Worm (Caenorhabditis elegans) whole organism, L1 larva: Measurements from ENCODE around the gene zmp-2.

Source experiments
- F16B12.6 ChIP-seq: fragments of 150-350 bp; optimal IDR thresholded peaks from 2 replicates; lab custom pipeline; 2014; ENCODE audit warnings: missing biosample characterization, missing genetic modification characterization
- alr-1 ChIP-seq: fragments of 200-800 bp; sonication (Bioruptor generic); optimal IDR thresholded peaks from 2 replicates; lab custom pipeline; 2018; ENCODE audit warnings: borderline replicate concordance, mild to moderate bottlenecking, missing genetic modification characterization, missing compliant biosample characterization
- ama-1 ChIP-seq: fragments of 150-350 bp; optimal IDR thresholded peaks from 2 replicates; lab custom pipeline; 2014
- blmp-1 ChIP-seq: fragments of 150-350 bp; optimal IDR thresholded peaks from 2 replicates; lab custom pipeline; 2014; ENCODE audit warnings: missing biosample characterization, missing genetic modification characterization
- ceh-8 ChIP-seq: fragments of 200-800 bp; sonication (Bioruptor generic); optimal IDR thresholded peaks from 2 replicates; lab custom pipeline; 2018; ENCODE audit warnings: mild to moderate bottlenecking, missing genetic modification characterization, moderate library complexity, missing compliant biosample characterization
- ceh-82 ChIP-seq, 3 experiments: fragments of 150-350 bp in 1 of 3; sonication (generic microtip) in 2 of 3; optimal IDR thresholded peaks; 2 replicates each; lab custom pipeline; 2014 to 2017; ENCODE audit warnings: missing biosample characterization in 3 of 3, missing genetic modification characterization in 3 of 3
- ces-1 ChIP-seq: fragments of 150-350 bp; optimal IDR thresholded peaks from 2 replicates; lab custom pipeline; 2014; ENCODE audit warnings: missing biosample characterization, missing genetic modification reagents, missing genetic modification characterization
- dpl-1 ChIP-seq, 3 experiments: fragments of 150-350 bp in 2 of 3; sonication (generic microtip) in 1 of 3; optimal IDR thresholded peaks; 2 replicates each; lab custom pipeline; 2014 to 2017; ENCODE audit warnings: missing biosample characterization in 3 of 3, missing genetic modification characterization in 3 of 3, missing genetic modification reagents in 3 of 3
- fkh-8 ChIP-seq: sonication (generic microtip); optimal IDR thresholded peaks from 2 replicates; lab custom pipeline; 2016; ENCODE audit warnings: mild to moderate bottlenecking, missing genetic modification characterization, missing compliant biosample characterization
- fos-1 ChIP-seq: fragments of 150-350 bp; optimal IDR thresholded peaks from 2 replicates; lab custom pipeline; 2014; ENCODE audit warnings: missing biosample characterization, missing genetic modification characterization
- grh-1 ChIP-seq: fragments of 200-800 bp; sonication (Bioruptor generic); IDR thresholded peaks from 2 replicates; pipeline ENCODE4 v1.3.6; 2022; ENCODE audit warnings: missing genetic modification reagents, missing genetic modification characterization, missing compliant biosample characterization
- hlh-4 ChIP-seq: sonication (generic microtip); optimal IDR thresholded peaks from 2 replicates; lab custom pipeline; 2016; ENCODE audit warnings: mild to moderate bottlenecking, missing genetic modification characterization, missing compliant biosample characterization
- isw-1 ChIP-seq: fragments of 200-800 bp; sonication (Bioruptor generic); IDR thresholded peaks from 2 replicates; pipeline ENCODE4 v1.3.6; 2022; ENCODE audit warnings: missing genetic modification characterization, missing compliant biosample characterization
- lin-14 ChIP-seq: fragments of 200-800 bp; sonication (Bioruptor generic); optimal IDR thresholded peaks from 2 replicates; lab custom pipeline; 2018; ENCODE audit warnings: mild to moderate bottlenecking, missing genetic modification characterization, moderate library complexity, missing compliant biosample characterization
- lsy-2 ChIP-seq, 2 experiments: fragments of 150-350 bp; optimal IDR thresholded peaks; 2 replicates each; lab custom pipeline; 2014; ENCODE audit warnings: missing biosample characterization in 2 of 2, missing genetic modification characterization in 2 of 2
- mep-1 ChIP-seq: fragments of 150-350 bp; optimal IDR thresholded peaks from 2 replicates; lab custom pipeline; 2014; ENCODE audit warnings: missing biosample characterization, missing genetic modification characterization
- nhr-19 ChIP-seq: fragments of 200-800 bp; sonication (Bioruptor generic); conservative IDR thresholded peaks from 2 replicates; pipeline ENCODE4 v1.3.6; 2022; ENCODE audit warnings: missing genetic modification characterization, missing compliant biosample characterization
- nhr-20 ChIP-seq: sonication (generic microtip); optimal IDR thresholded peaks from 2 replicates; lab custom pipeline; 2016; ENCODE audit warnings: mild to moderate bottlenecking, missing genetic modification characterization, missing compliant biosample characterization
- nhr-47 ChIP-seq: sonication (generic microtip); optimal IDR thresholded peaks from 2 replicates; lab custom pipeline; 2016; ENCODE audit warnings: mild to moderate bottlenecking, missing genetic modification characterization, moderate library complexity, missing compliant biosample characterization
- nhr-85 ChIP-seq: sonication (generic microtip); peaks from one replicate; lab custom pipeline; 2016; ENCODE audit warnings: missing genetic modification characterization, inconsistent platforms, missing compliant biosample characterization
- nhr-90 ChIP-seq: sonication (generic microtip); optimal IDR thresholded peaks from 2 replicates; lab custom pipeline; 2016; ENCODE audit warnings: mild to moderate bottlenecking, missing genetic modification characterization, missing compliant biosample characterization; ENCODE audit not compliant: poor library complexity
- pag-3 ChIP-seq: sonication (generic microtip); optimal IDR thresholded peaks from 2 replicates; lab custom pipeline; 2017; ENCODE audit warnings: missing genetic modification characterization, mild to moderate bottlenecking, missing compliant biosample characterization, antibody characterized with exemption, borderline replicate concordance; ENCODE audit not compliant: insufficient read depth
- pax-3 ChIP-seq: fragments of 200-800 bp; sonication (Bioruptor generic); optimal IDR thresholded peaks from 2 replicates; lab custom pipeline; 2018; ENCODE audit warnings: mild to moderate bottlenecking, missing genetic modification characterization, moderate library complexity, missing compliant biosample characterization
- pqm-1 ChIP-seq: sonication (generic microtip); optimal IDR thresholded peaks from 3 replicates; lab custom pipeline; 2017; ENCODE audit warnings: missing biosample characterization, missing genetic modification characterization
- rnt-1 ChIP-seq: sonication (generic microtip); optimal IDR thresholded peaks from 2 replicates; lab custom pipeline; 2016; ENCODE audit warnings: mild to moderate bottlenecking, missing genetic modification characterization, moderate library complexity, missing compliant biosample characterization
- snu-23 ChIP-seq: sonication (generic microtip); optimal IDR thresholded peaks from 2 replicates; lab custom pipeline; 2016; ENCODE audit warnings: missing genetic modification characterization, missing compliant biosample characterization
- sox-4 ChIP-seq: sonication (generic microtip); optimal IDR thresholded peaks from 2 replicates; lab custom pipeline; 2016; ENCODE audit warnings: missing genetic modification characterization, missing compliant biosample characterization
- tlp-1 ChIP-seq: fragments of 150-350 bp; optimal IDR thresholded peaks from 2 replicates; lab custom pipeline; 2014; ENCODE audit warnings: missing biosample characterization, missing genetic modification characterization
- unc-30 ChIP-seq: sonication (generic microtip); optimal IDR thresholded peaks from 2 replicates; lab custom pipeline; 2017; ENCODE audit warnings: missing biosample characterization, missing genetic modification characterization
- unc-86 ChIP-seq: sonication (generic microtip); optimal IDR thresholded peaks from 2 replicates; lab custom pipeline; 2016; ENCODE audit warnings: missing genetic modification characterization, missing compliant biosample characterization
- unc-98 ChIP-seq: fragments of 200-800 bp; sonication (Bioruptor generic); IDR thresholded peaks from 2 replicates; pipeline ENCODE4 v1.3.6; 2022; ENCODE audit warnings: missing genetic modification characterization, missing compliant biosample characterization
- xbp-1 ChIP-seq: sonication (generic microtip); optimal IDR thresholded peaks from 2 replicates; lab custom pipeline; 2016; ENCODE audit warnings: missing genetic modification characterization, missing compliant biosample characterization

zmp-2 gene

DNA sequence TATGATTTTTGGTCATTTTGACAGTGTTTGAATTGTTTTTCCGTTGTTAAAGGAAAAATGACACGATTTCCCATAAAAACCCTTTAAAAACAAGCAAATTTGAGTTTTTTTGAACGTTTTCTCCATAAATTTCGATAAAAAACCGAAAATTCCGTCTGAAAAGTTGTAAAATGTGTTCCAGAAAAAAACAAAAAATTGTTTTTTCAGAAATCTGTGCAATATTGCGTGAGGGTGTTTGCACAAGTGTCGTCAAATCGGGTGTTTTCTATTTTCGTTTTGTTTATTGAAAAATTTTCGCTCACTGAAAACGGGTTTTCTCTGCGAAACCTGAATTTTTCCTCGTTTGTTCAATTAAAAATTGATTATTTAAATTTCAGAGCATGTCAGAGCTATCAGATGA is 16.6 kb upstream of the zmp-2 start, which contains the start of gene ppfr-4 (continued):
- TF ChIP-seq unc-98 = no peak
- TF ChIP-seq pax-3 (tag; lab: Kevin White, UChicago) = no peak
- no peak for TF ChIP-seq lin-14 (GFP tag; lab: Kevin White, UChicago)
- no peak for TF ChIP-seq tlp-1 (tag; lab: Kevin White, UChicago)
- no peak for TF ChIP-seq pqm-1

DNA sequence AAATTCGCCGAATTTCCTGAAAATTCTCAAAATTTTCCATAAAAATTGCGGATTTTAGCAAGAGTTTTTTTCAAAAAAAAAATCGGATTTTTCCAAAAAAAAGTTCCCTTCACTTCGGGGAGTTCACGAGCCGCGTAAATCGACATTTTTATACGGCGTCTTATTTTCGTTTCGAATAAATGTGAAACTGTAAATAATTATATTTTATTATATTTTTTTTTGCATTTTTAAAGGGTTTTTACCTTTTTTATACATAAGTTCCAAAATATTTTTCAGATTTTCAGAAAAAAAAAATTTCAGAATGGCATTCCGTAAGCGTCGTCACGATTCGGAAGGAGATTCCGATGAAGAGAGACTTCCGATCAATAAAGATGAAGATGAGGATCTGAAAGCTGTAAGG is 13.3 kb upstream of the zmp-2 start, which contains the start of gene Y71H2B.2:
Gene Y71H2B.2, plus strand, starts transcription at position 301 of the 400 bp plus-strand sequence.
- no peak for TF ChIP-seq nhr-90
- TF ChIP-seq pag-3 (tag; lab: Kevin White, UChicago) = no peak
- TF ChIP-seq alr-1 (tag; lab: Kevin White, UChicago) = no peak
- TF ChIP-seq ama-1 = no peak
- TF ChIP-seq unc-86 (tag; lab: Kevin White, UChicago) = no peak
- TF ChIP-seq sox-4 = no peak
- TF ChIP-seq nhr-19 (GFP tag; lab: Robert Waterston, UW) = no peak
- TF ChIP-seq ceh-82 (tag; optimal IDR thresholded peaks at IDR 0.05; lab: Kevin White, UChicago) = no peak
- no peak for TF ChIP-seq blmp-1 (tag; lab: Kevin White, UChicago)
- TF ChIP-seq rnt-1 (tag; lab: Kevin White, UChicago) = no peak
- TF ChIP-seq dpl-1 (GFP tag; optimal IDR thresholded peaks at IDR 0.05; lab: Kevin White, UChicago) = no peak
- no peak for TF ChIP-seq mep-1 (tag; lab: Kevin White, UChicago)
- TF ChIP-seq fos-1 = no peak
- TF ChIP-seq nhr-47 (tag; lab: Kevin White, UChicago) = no peak
- TF ChIP-seq ces-1 (GFP tag; lab: Kevin White, UChicago) = no peak

DNA sequence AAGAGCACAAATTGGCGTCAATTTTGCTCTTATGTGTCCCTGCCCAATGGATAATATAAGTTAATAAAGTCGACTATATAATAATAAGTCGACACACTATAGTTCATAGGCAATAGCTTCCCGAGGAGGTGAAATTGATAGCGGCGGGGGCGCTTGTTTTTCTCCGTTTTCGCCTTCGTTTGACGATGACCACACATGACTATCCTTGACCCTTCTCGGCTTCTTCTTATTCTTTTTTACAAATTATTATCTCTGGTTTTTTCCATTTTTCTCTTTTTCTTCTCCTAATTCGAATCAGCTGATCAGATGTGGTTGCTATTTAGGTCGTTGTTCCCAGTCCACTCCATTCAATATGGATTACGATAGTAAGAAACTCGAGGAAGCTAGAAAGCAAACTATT is 7.5 kb upstream of the zmp-2 start, which contains the start of gene acbp-8:
Gene acbp-8, plus strand, starts transcription at position 324 of the 400 bp plus-strand sequence.
- TF ChIP-seq blmp-1 (tag; lab: Kevin White, UChicago) (peak; percentile 94), hlh-4 (tag; lab: Kevin White, UChicago) (no peak)
- TF ChIP-seq, all 84 proteins: peak for 1

DNA sequence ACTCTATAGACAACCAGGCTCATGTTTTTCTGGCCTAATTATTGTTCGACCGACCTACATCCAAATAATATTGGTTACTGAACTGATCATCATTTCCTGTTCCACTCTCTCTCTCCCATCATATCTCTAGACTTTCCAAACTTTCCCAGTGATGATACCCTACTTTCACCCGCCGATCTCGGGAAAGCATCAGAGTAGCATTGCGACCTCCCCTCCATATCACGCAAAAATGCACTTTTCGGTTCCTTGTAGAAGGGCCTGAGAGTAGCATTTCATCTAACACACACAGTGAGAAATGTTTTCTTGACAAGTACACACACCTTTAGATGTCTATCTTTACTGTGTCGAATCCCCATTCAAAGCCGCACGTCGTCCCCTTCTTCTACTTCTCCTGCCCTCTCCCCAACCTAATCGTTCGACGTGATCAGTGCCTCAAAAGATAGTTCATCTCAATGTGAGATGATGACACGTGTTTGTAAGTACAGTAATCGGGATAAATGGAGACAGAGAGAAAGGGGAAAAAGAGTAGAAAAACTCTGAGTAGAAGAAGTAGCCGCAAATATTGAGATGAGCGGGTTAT is 3.3 kb upstream of the zmp-2 start:
- peak; percentile 93 for TF ChIP-seq blmp-1 (tag; lab: Kevin White, UChicago)
- TF ChIP-seq F16B12.6 (tag; lab: Kevin White, UChicago) = no peak
- peak; percentile 24 for TF ChIP-seq mep-1 (tag; lab: Kevin White, UChicago)
- TF ChIP-seq snu-23 (GFP tag; lab: Kevin White, UChicago) = peak; percentile 16
- peak in 1 of 2 experiments; percentile 48 for TF ChIP-seq lsy-2 (tag; optimal IDR thresholded peaks at IDR 0.05; lab: Kevin White, UChicago)
- no peak for TF ChIP-seq lin-14 (GFP tag; lab: Kevin White, UChicago)
- peak; percentile 81 for TF ChIP-seq nhr-85

DNA sequence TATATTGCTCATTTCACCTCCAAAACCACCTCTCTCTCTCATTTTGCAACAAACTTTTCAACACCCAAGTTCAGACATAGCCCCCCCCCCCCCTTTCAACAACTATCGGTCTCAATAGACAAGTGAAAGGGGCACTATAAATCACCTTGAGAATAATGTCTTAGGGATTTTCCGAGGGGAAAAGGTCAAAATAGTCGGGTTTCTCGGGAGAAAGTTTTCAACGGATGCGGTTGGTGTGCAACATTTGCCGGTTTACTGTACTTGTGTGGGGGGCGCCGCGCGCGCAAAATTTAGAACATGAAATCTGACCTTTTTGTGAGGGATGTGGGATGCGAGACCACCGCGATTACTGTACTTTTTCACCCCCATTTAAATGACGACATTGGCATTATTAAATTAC is 1.6 kb upstream of the zmp-2 start:
- TF ChIP-seq unc-30 (tag; lab: Kevin White, UChicago) (no peak), grh-1 (GFP tag; lab: Robert Waterston, UW) (peak; percentile 23; the same call in 1 of the 2 replicates), nhr-20 (no peak), blmp-1 (tag; lab: Kevin White, UChicago) (peak; percentile 92), ces-1 (GFP tag; lab: Kevin White, UChicago) (no peak), fkh-8 (tag; lab: Kevin White, UChicago) (no peak), nhr-90 (no peak), xbp-1 (tag; lab: Kevin White, UChicago) (no peak), isw-1 (GFP tag; lab: Robert Waterston, UW) (no peak), ceh-8 (GFP tag; lab: Kevin White, UChicago) (no peak)
